Worm (Caenorhabditis elegans) whole organism, young adult: Measurements from ENCODE around the gene math-18.

ENCODE experiments used
- B0035.1 ChIP-seq: sonication (generic microtip); optimal IDR thresholded peaks from 2 replicates; lab custom pipeline; 2016; ENCODE audit warnings: missing genetic modification characterization, mild to moderate bottlenecking, missing compliant biosample characterization, missing genotype, missing genetic modification reagents
- C06A6.2 ChIP-seq: fragments of 200-800 bp; sonication (Bioruptor generic); conservative IDR thresholded peaks from 2 replicates; pipeline ENCODE4 v1.3.6; 2022; ENCODE audit warnings: missing genetic modification characterization, missing compliant biosample characterization
- C17E4.6 ChIP-seq: fragments of 200-800 bp; sonication (Bioruptor generic); IDR thresholded peaks from 2 replicates; pipeline ENCODE4 v1.3.6; 2022; ENCODE audit warnings: missing genetic modification reagents, missing genetic modification characterization, missing compliant biosample characterization
- F22D6.2 ChIP-seq: sonication (generic microtip); optimal IDR thresholded peaks from 2 replicates; lab custom pipeline; 2016; ENCODE audit warnings: mild to moderate bottlenecking, missing genetic modification characterization, missing compliant biosample characterization
- F52B5.7 ChIP-seq: sonication (generic microtip); optimal IDR thresholded peaks from 2 replicates; lab custom pipeline; 2016; ENCODE audit warnings: mild to moderate bottlenecking, missing genetic modification characterization, missing compliant biosample characterization
- K11D2.4 ChIP-seq: fragments of 200-800 bp; sonication (Bioruptor generic); IDR thresholded peaks from 2 replicates; pipeline ENCODE4 v1.3.6; 2022; ENCODE audit warnings: missing genetic modification reagents, missing genetic modification characterization, missing compliant biosample characterization
- T07F8.4 ChIP-seq: sonication (generic microtip); optimal IDR thresholded peaks from 2 replicates; lab custom pipeline; 2016; ENCODE audit warnings: mild to moderate bottlenecking, missing genetic modification characterization, moderate library complexity, missing compliant biosample characterization
- attf-3 ChIP-seq: fragments of 200-800 bp; sonication (Bioruptor generic); conservative IDR thresholded peaks from 2 replicates; pipeline ENCODE4 v1.3.6; 2022; ENCODE audit warnings: missing genetic modification reagents, missing genetic modification characterization, missing compliant biosample characterization
- bed-1 ChIP-seq: fragments of 200-800 bp; sonication (Bioruptor generic); IDR thresholded peaks from 2 replicates; pipeline ENCODE4 v1.3.6; 2022; ENCODE audit warnings: missing genetic modification reagents, missing genetic modification characterization, missing compliant biosample characterization
- ccch-3 ChIP-seq: fragments of 200-800 bp; sonication (Bioruptor generic); optimal IDR thresholded peaks from 2 replicates; lab custom pipeline; 2018; ENCODE audit warnings: mild to moderate bottlenecking, missing genetic modification characterization, missing compliant biosample characterization
- ceh-40 ChIP-seq: fragments of 200-800 bp; sonication (Bioruptor generic); IDR thresholded peaks from 2 replicates; pipeline ENCODE4 v1.3.6; 2022; ENCODE audit warnings: missing genetic modification characterization, missing compliant biosample characterization
- ceh-91 ChIP-seq: fragments of 200-800 bp; sonication (Bioruptor generic); IDR thresholded peaks from 2 replicates; pipeline ENCODE4 v1.3.6; 2022; ENCODE audit warnings: missing genetic modification reagents, missing genetic modification characterization, missing compliant biosample characterization
- die-1 ChIP-seq: sonication (generic microtip); optimal IDR thresholded peaks from 2 replicates; lab custom pipeline; 2016; ENCODE audit warnings: missing genotype, mild to moderate bottlenecking, missing genetic modification characterization, missing compliant biosample characterization
- dox-1 ChIP-seq: fragments of 200-800 bp; sonication (Bioruptor generic); IDR thresholded peaks from 2 replicates; pipeline ENCODE4 v1.3.6; 2022; ENCODE audit warnings: missing genetic modification reagents, missing genetic modification characterization, missing compliant biosample characterization
- egl-18 ChIP-seq: fragments of 200-800 bp; sonication (Bioruptor generic); IDR thresholded peaks from 2 replicates; pipeline ENCODE4 v1.3.6; 2022; ENCODE audit warnings: missing genetic modification reagents, missing genetic modification characterization, missing compliant biosample characterization
- gei-17 ChIP-seq: fragments of 200-800 bp; sonication (Bioruptor generic); optimal IDR thresholded peaks from 2 replicates; lab custom pipeline; 2018; ENCODE audit warnings: mild to moderate bottlenecking, missing genetic modification characterization, missing compliant biosample characterization
- hlh-26 ChIP-seq: fragments of 200-800 bp; sonication (Bioruptor generic); conservative IDR thresholded peaks from 2 replicates; pipeline ENCODE4 v1.3.6; 2022; ENCODE audit warnings: missing genetic modification reagents, missing genetic modification characterization, missing compliant biosample characterization
- hmg-20 ChIP-seq: fragments of 200-800 bp; sonication (Bioruptor generic); IDR thresholded peaks from 2 replicates; pipeline ENCODE4 v1.3.6; 2022; ENCODE audit warnings: missing genetic modification reagents, missing genetic modification characterization, missing compliant biosample characterization
- hsf-1 ChIP-seq: fragments of 200-800 bp; sonication (Bioruptor generic); IDR thresholded peaks from 2 replicates; pipeline ENCODE4 v1.3.6; 2022; ENCODE audit warnings: missing genetic modification reagents, missing genetic modification characterization, missing compliant biosample characterization
- let-526 ChIP-seq: fragments of 200-800 bp; sonication (Bioruptor generic); IDR thresholded peaks from 2 replicates; pipeline ENCODE4 v1.3.6; 2022; ENCODE audit warnings: missing genetic modification reagents, missing genetic modification characterization, missing compliant biosample characterization
- lin-40 ChIP-seq: sonication (generic microtip); optimal IDR thresholded peaks from 2 replicates; lab custom pipeline; 2016; ENCODE audit warnings: missing genetic modification characterization, mild to moderate bottlenecking, missing compliant biosample characterization, missing genotype, missing genetic modification reagents
- lin-54 ChIP-seq: fragments of 200-800 bp; sonication (Bioruptor generic); optimal IDR thresholded peaks from 2 replicates; lab custom pipeline; 2018; ENCODE audit warnings: mild to moderate bottlenecking, missing genetic modification characterization, missing compliant biosample characterization
- lir-1 ChIP-seq: fragments of 200-800 bp; sonication (Bioruptor generic); conservative IDR thresholded peaks from 2 replicates; pipeline ENCODE4 v1.3.6; 2022; ENCODE audit warnings: missing genetic modification reagents, missing genetic modification characterization, missing compliant biosample characterization
- madf-10 ChIP-seq: sonication (generic microtip); optimal IDR thresholded peaks from 2 replicates; lab custom pipeline; 2016; ENCODE audit warnings: mild to moderate bottlenecking, missing genetic modification characterization, missing compliant biosample characterization
- madf-6 ChIP-seq: fragments of 200-800 bp; sonication (Bioruptor generic); IDR thresholded peaks from 2 replicates; pipeline ENCODE4 v1.3.6; 2022; ENCODE audit warnings: missing genetic modification reagents, missing genetic modification characterization, missing compliant biosample characterization
- madf-8 ChIP-seq: fragments of 200-800 bp; sonication (Bioruptor generic); conservative IDR thresholded peaks from 2 replicates; pipeline ENCODE4 v1.3.6; 2022; ENCODE audit warnings: missing genetic modification reagents, missing genetic modification characterization, missing compliant biosample characterization
- mcd-1 ChIP-seq: fragments of 200-800 bp; sonication (Bioruptor generic); IDR thresholded peaks from 2 replicates; pipeline ENCODE4 v1.3.6; 2022; ENCODE audit warnings: missing genetic modification reagents, missing genetic modification characterization, missing compliant biosample characterization
- mel-28 ChIP-seq: sonication (generic microtip); optimal IDR thresholded peaks from 2 replicates; lab custom pipeline; 2016; ENCODE audit warnings: borderline replicate concordance, mild to moderate bottlenecking, missing genetic modification characterization, missing compliant biosample characterization
- mes-4 ChIP-seq: sonication (generic microtip); optimal IDR thresholded peaks from 2 replicates; lab custom pipeline; 2016; ENCODE audit warnings: missing genotype, missing genetic modification characterization, missing compliant biosample characterization
- nfya-2 ChIP-seq: fragments of 200-800 bp; sonication (Bioruptor generic); IDR thresholded peaks from 2 replicates; pipeline ENCODE4 v1.3.6; 2022; ENCODE audit warnings: missing genetic modification reagents, missing genetic modification characterization, missing compliant biosample characterization
- nhr-179 ChIP-seq: sonication (generic microtip); optimal IDR thresholded peaks from 2 replicates; lab custom pipeline; 2016; ENCODE audit warnings: mild to moderate bottlenecking, missing genetic modification characterization, missing compliant biosample characterization
- pha-4 ChIP-seq: fragments of 150-350 bp; sonication (generic microtip); optimal IDR thresholded peaks from 2 replicates; lab custom pipeline; 2014; ENCODE audit warnings: missing biosample characterization, missing genetic modification reagents, missing genetic modification characterization
- rcor-1 ChIP-seq: fragments of 200-800 bp; sonication (Bioruptor generic); IDR thresholded peaks from 2 replicates; pipeline ENCODE4 v1.3.6; 2022; ENCODE audit warnings: missing genetic modification reagents, missing genetic modification characterization, missing compliant biosample characterization
- sdz-38 ChIP-seq: sonication (generic microtip); optimal IDR thresholded peaks from 2 replicates; lab custom pipeline; 2016; ENCODE audit warnings: missing genotype, missing genetic modification characterization, missing compliant biosample characterization
- sea-2 ChIP-seq: fragments of 200-800 bp; sonication (Bioruptor generic); IDR thresholded peaks from 2 replicates; pipeline ENCODE4 v1.3.6; 2022; ENCODE audit warnings: missing genetic modification characterization, missing compliant biosample characterization
- tbp1 ChIP-seq: fragments of 200-800 bp; sonication (Bioruptor generic); optimal IDR thresholded peaks from 2 replicates; lab custom pipeline; 2018; ENCODE audit warnings: mild to moderate bottlenecking, missing genetic modification characterization, missing compliant biosample characterization
- tbx-9 ChIP-seq: sonication (generic microtip); optimal IDR thresholded peaks from 2 replicates; lab custom pipeline; 2016; ENCODE audit warnings: borderline replicate concordance, missing genetic modification characterization, inconsistent platforms, missing compliant biosample characterization
- unc-130 ChIP-seq: sonication (generic microtip); optimal IDR thresholded peaks from 2 replicates; lab custom pipeline; 2016; ENCODE audit warnings: missing genetic modification reagents, missing genetic modification characterization, missing compliant biosample characterization
- ztf-18 ChIP-seq: sonication (generic microtip); optimal IDR thresholded peaks from 2 replicates; lab custom pipeline; 2016; ENCODE audit warnings: missing genotype, mild to moderate bottlenecking, missing genetic modification characterization, missing compliant biosample characterization
- ztf-25 ChIP-seq: fragments of 200-800 bp; sonication (Bioruptor generic); IDR thresholded peaks from 2 replicates; pipeline ENCODE4 v1.3.6; 2022; ENCODE audit warnings: missing genetic modification reagents, missing genetic modification characterization, missing compliant biosample characterization
- ztf-26 ChIP-seq: sonication (generic microtip); optimal IDR thresholded peaks from 2 replicates; lab custom pipeline; 2017; ENCODE audit warnings: missing genetic modification characterization, missing compliant biosample characterization

Gene math-18

ce11 chrII:2135604-2136003 lies 18.2 kb upstream of the math-18 start, which contains the start of gene hpo-7:
hpo-7 (minus strand) TSS chrII:2135704.
- no peak for TF ChIP-seq ztf-18 (tag; lab: Kevin White, UChicago)
- TF ChIP-seq ccch-3 (GFP tag; lab: Kevin White, UChicago) = no peak
- TF ChIP-seq sdz-38 (tag; lab: Kevin White, UChicago) = no peak
- no peak for TF ChIP-seq hsf-1 (GFP tag; lab: Robert Waterston, UW)

- no peak for TF ChIP-seq sea-2 (GFP tag; lab: Robert Waterston, UW)
- TF ChIP-seq ztf-25 (GFP tag; lab: Robert Waterston, UW) = no peak
- TF ChIP-seq ceh-40 (GFP tag; lab: Robert Waterston, UW) = no peak
- no peak for TF ChIP-seq hlh-26
- no peak for TF ChIP-seq madf-8 (GFP tag; lab: Robert Waterston, UW)
- TF ChIP-seq gei-17 (GFP tag; lab: Kevin White, UChicago) = no peak
- no peak for TF ChIP-seq egl-18 (GFP tag; lab: Robert Waterston, UW)
- no peak for TF ChIP-seq rcor-1 (GFP tag; lab: Robert Waterston, UW)
- no peak for TF ChIP-seq nhr-179 (tag; lab: Kevin White, UChicago)
- no peak for TF ChIP-seq F52B5.7
- no peak for TF ChIP-seq lin-54 (GFP tag; lab: Kevin White, UChicago)
- TF ChIP-seq T07F8.4 = no peak
- no peak for TF ChIP-seq lin-40
- TF ChIP-seq hmg-20 (GFP tag; lab: Robert Waterston, UW) = no peak
- no peak for TF ChIP-seq pha-4 (tag; lab: Kevin White, UChicago)
Observed at ce11 chrII:2137235-2137634, 16.6 kb upstream of the math-18 start, which contains the start of gene C40A11.4. C40A11.4 (plus strand) TSS chrII:2137422.

- no peak for TF ChIP-seq lir-1 (GFP tag; lab: Robert Waterston, UW)
- TF ChIP-seq madf-6 (GFP tag; lab: Robert Waterston, UW) = no peak
- TF ChIP-seq mcd-1 (GFP tag; lab: Robert Waterston, UW) = no peak
- no peak for TF ChIP-seq tbx-9 (tag; lab: Kevin White, UChicago)
- TF ChIP-seq madf-10 = no peak
- TF ChIP-seq B0035.1 (tag; lab: Kevin White, UChicago) = no peak
- TF ChIP-seq, all 124 proteins: peak for 0
Observed at ce11 chrII:2138901-2139300, 14.9 kb upstream of the math-18 start.

- TF ChIP-seq dox-1 (GFP tag; lab: Robert Waterston, UW) = no peak
- TF ChIP-seq madf-6 (GFP tag; lab: Robert Waterston, UW) = no peak
- TF ChIP-seq attf-3 (GFP tag; lab: Robert Waterston, UW) = no peak
- no peak for TF ChIP-seq ztf-26 (tag; lab: Kevin White, UChicago)
- no peak for TF ChIP-seq unc-130 (GFP tag; lab: Kevin White, UChicago)
- no peak for TF ChIP-seq B0035.1 (tag; lab: Kevin White, UChicago)
- no peak for TF ChIP-seq mel-28 (tag; lab: Kevin White, UChicago)
- TF ChIP-seq nfya-2 (GFP tag; lab: Robert Waterston, UW) = no peak
- TF ChIP-seq tbp1 = no peak
- no peak for TF ChIP-seq bed-1 (GFP tag; lab: Robert Waterston, UW)
- TF ChIP-seq mes-4 (tag; lab: Kevin White, UChicago) = no peak
- TF ChIP-seq let-526 = no peak
- no peak for TF ChIP-seq F22D6.2 (tag; lab: Kevin White, UChicago)
- TF ChIP-seq K11D2.4 = no peak
- TF ChIP-seq ceh-91 (GFP tag; lab: Robert Waterston, UW) = no peak
- no peak for TF ChIP-seq die-1 (tag; lab: Kevin White, UChicago)
- no peak for TF ChIP-seq C06A6.2 (GFP tag; lab: Robert Waterston, UW)
- no peak for TF ChIP-seq C17E4.6 (GFP tag; lab: Robert Waterston, UW)
- no peak for TF ChIP-seq egl-18 (GFP tag; lab: Robert Waterston, UW)
Observed at ce11 chrII:2140817-2141216, 13.0 kb upstream of the math-18 start, which contains the start of gene C40A11.3. C40A11.3 (plus strand) TSS chrII:2141117.
